Worm (Caenorhabditis elegans) whole organism, L1 larva: ENCODE results near the gene sid-5.

Source experiments
- egl-27 ChIP-seq, 2 experiments: fragments of 150-350 bp in 1 of 2; sonication (generic microtip); optimal IDR thresholded peaks; 3 replicates each; lab custom pipeline; 2017 to 2018; ENCODE audit warnings: missing biosample characterization in 2 of 2, missing genetic modification characterization in 2 of 2, missing genetic modification reagents in 2 of 2
- fkh-10 ChIP-seq: sonication (generic microtip); optimal IDR thresholded peaks from 2 replicates; lab custom pipeline; 2017; ENCODE audit warnings: missing biosample characterization, missing genetic modification reagents, missing genetic modification characterization
- lsy-2 ChIP-seq, 2 experiments: fragments of 150-350 bp; optimal IDR thresholded peaks; 2 replicates each; lab custom pipeline; 2014; ENCODE audit warnings: missing biosample characterization in 2 of 2, missing genetic modification characterization in 2 of 2

DNA sequence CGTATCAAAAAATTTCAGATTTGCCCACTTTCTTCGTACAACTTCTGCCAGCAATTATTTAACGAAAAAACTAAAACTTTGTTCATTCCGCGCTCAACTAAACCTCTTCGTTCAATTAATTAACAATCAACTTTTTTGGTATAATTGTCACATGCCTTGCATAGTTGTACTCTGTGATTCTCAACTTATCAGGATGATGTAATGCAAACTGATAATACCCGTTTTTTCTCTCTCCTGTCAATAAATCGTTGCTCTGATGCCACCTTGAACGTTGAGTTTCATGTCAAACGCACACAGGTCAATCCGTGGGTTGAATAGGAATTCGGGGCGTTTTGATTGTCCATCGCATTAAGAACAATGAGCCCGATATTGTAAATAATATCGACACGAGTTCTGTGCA lies 1.1 kb downstream of the sid-5 start:
- TF ChIP-seq lsy-2 (tag; optimal IDR thresholded peaks at IDR 0.05; lab: Kevin White, UChicago) (no peak), fkh-10 (GFP tag; lab: Kevin White, UChicago) (no peak), egl-27 (tag; optimal IDR thresholded peaks at IDR 0.05; lab: Kevin White, UChicago) (no peak)
